Fruit fly (Drosophila melanogaster) whole organism, embryonic: ENCODE results near the gene CG11726.

Experiments
- Awh ChIP-seq: fragments of 200-800 bp; sonication (Bioruptor generic); IDR thresholded peaks from 2 replicates; pipeline ENCODE4, ENCODE4 v1.3.6; 2022; ENCODE audit warnings: missing biosample characterization, missing genetic modification characterization
- CG10366 ChIP-seq: fragments of 200-800 bp; sonication (Bioruptor generic); IDR thresholded peaks from 2 replicates; pipeline ENCODE4 v1.3.6; 2022; ENCODE audit warnings: missing biosample characterization, missing genetic modification characterization
- CG10431 ChIP-seq: fragments of 200-800 bp; sonication (Bioruptor generic); optimal IDR thresholded peaks from 3 replicates; lab custom pipeline; 2018; ENCODE audit warnings: missing biosample characterization, mild to moderate bottlenecking, missing genetic modification characterization
- CG11247 ChIP-seq: fragments of 200-800 bp; sonication (Bioruptor generic); IDR thresholded peaks from 2 replicates; pipeline ENCODE4 v1.3.6; 2022; ENCODE audit warnings: missing biosample characterization, missing genetic modification characterization
- CG11696 ChIP-seq: fragments of 200-800 bp; sonication (Bioruptor generic); IDR thresholded peaks from 2 replicates; pipeline ENCODE4 v1.3.6; 2022; ENCODE audit warnings: missing biosample characterization, missing genetic modification characterization
- CG12236 ChIP-seq: fragments of 200-800 bp; sonication (Bioruptor generic); optimal IDR thresholded peaks from 2 replicates; lab custom pipeline; 2016; ENCODE audit warnings: missing biosample characterization, missing genetic modification characterization
- CG13775 ChIP-seq: fragments of 200-800 bp; sonication (Bioruptor generic); optimal IDR thresholded peaks from 3 replicates; lab custom pipeline; 2017; ENCODE audit warnings: missing biosample characterization, mild to moderate bottlenecking, missing genetic modification characterization
- CG14014 ChIP-seq: fragments of 200-800 bp; sonication (Bioruptor generic); IDR thresholded peaks from 2 replicates; pipeline ENCODE4 v1.3.6; 2022; ENCODE audit warnings: missing biosample characterization, missing genetic modification characterization
- CG15073 ChIP-seq: fragments of 200-800 bp; sonication (Bioruptor generic); optimal IDR thresholded peaks from 2 replicates; lab custom pipeline; 2016; ENCODE audit warnings: missing biosample characterization, missing genetic modification characterization
- CG1529 ChIP-seq: fragments of 200-800 bp; sonication (Bioruptor generic); optimal IDR thresholded peaks from 3 replicates; lab custom pipeline; 2018; ENCODE audit warnings: missing biosample characterization, missing genetic modification characterization
- CG1603 ChIP-seq: fragments of 200-800 bp; sonication (Bioruptor generic); optimal IDR thresholded peaks from 2 replicates; lab custom pipeline; 2019; ENCODE audit warnings: missing biosample characterization, mild to moderate bottlenecking, missing genetic modification characterization, moderate library complexity
- CG16813 ChIP-seq: fragments of 200-800 bp; sonication (Bioruptor generic); IDR thresholded peaks from 3 replicates; pipeline ENCODE4 v1.3.6; 2022; ENCODE audit warnings: missing biosample characterization, missing genetic modification characterization; ENCODE audit not compliant: partially characterized antibody
- CG17186 ChIP-seq: fragments of 200-800 bp; sonication (Bioruptor generic); optimal IDR thresholded peaks from 3 replicates; lab custom pipeline; 2017; ENCODE audit warnings: missing biosample characterization, missing genetic modification reagents, missing genetic modification characterization
- CG17385 ChIP-seq: fragments of 200-800 bp; sonication (Bioruptor generic); optimal IDR thresholded peaks from 3 replicates; lab custom pipeline; 2018; ENCODE audit warnings: missing biosample characterization, mild to moderate bottlenecking, missing genetic modification characterization
- CG17612 ChIP-seq: fragments of 200-800 bp; sonication (Bioruptor generic); IDR thresholded peaks from 2 replicates; pipeline ENCODE4 v1.3.6; 2022; ENCODE audit warnings: missing biosample characterization, missing genetic modification characterization
- CG18476 ChIP-seq: fragments of 200-800 bp; sonication (Bioruptor generic); optimal IDR thresholded peaks from 2 replicates; lab custom pipeline; 2016; ENCODE audit warnings: missing biosample characterization, mild to moderate bottlenecking, missing genetic modification characterization
- CG2120 ChIP-seq: fragments of 200-800 bp; sonication (Bioruptor generic); optimal IDR thresholded peaks from 3 replicates; lab custom pipeline; 2016; ENCODE audit warnings: missing biosample characterization, missing genetic modification characterization
- CG30403 ChIP-seq: fragments of 200-800 bp; sonication (Bioruptor generic); optimal IDR thresholded peaks from 3 replicates; lab custom pipeline; 2016; ENCODE audit warnings: missing biosample characterization, missing genetic modification characterization
- CkIIα-i1 ChIP-seq: fragments of 200-800 bp; sonication (Bioruptor generic); IDR thresholded peaks from 2 replicates; pipeline ENCODE4 v1.3.6; 2022; ENCODE audit warnings: missing biosample characterization, missing genetic modification characterization
- Deaf1 ChIP-seq: fragments of 200-800 bp; optimal IDR thresholded peaks from 3 replicates; lab custom pipeline; 2019; ENCODE audit warnings: missing biosample characterization, mild to moderate bottlenecking, missing genetic modification characterization, moderate library complexity
- Drgx ChIP-seq: fragments of 200-800 bp; sonication (Bioruptor generic); IDR thresholded peaks from 2 replicates; pipeline ENCODE4 v1.3.6; 2022; ENCODE audit warnings: missing biosample characterization, missing genetic modification characterization
- Eip74EF ChIP-seq, 2 experiments: fragments of 200-800 bp in 1 of 2; fragments of >200 bp in 1 of 2; sonication (Bioruptor generic) in 1 of 2; optimal IDR thresholded peaks; 2 replicates each; lab custom pipeline; 2017 to 2019; ENCODE audit warnings: missing biosample characterization in 2 of 2, missing genetic modification characterization in 2 of 2, mild to moderate bottlenecking in 1 of 2, moderate library complexity in 1 of 2
- Fer1 ChIP-seq: fragments of 200-800 bp; sonication (Bioruptor generic); optimal IDR thresholded peaks from 2 replicates; lab custom pipeline; 2017; ENCODE audit warnings: missing biosample characterization, mild to moderate bottlenecking, missing genetic modification characterization
- H2.0 ChIP-seq: fragments of 200-800 bp; sonication (Bioruptor generic); IDR thresholded peaks from 2 replicates; pipeline ENCODE4 v1.3.6; 2022; ENCODE audit warnings: missing biosample characterization, missing genetic modification characterization
- Hr39 ChIP-seq: fragments of >200 bp; optimal IDR thresholded peaks from 2 replicates; lab custom pipeline; 2017
- Kr ChIP-seq: fragments of 200-800 bp; sonication (Bioruptor generic); optimal IDR thresholded peaks from 2 replicates; lab custom pipeline; 2017; ENCODE audit warnings: missing biosample characterization, mild to moderate bottlenecking, missing genetic modification characterization
- Mrtf ChIP-seq: fragments of 200-800 bp; sonication (Bioruptor generic); IDR thresholded peaks from 3 replicates; pipeline ENCODE4 v1.3.6; 2022; ENCODE audit warnings: missing biosample characterization, missing genetic modification characterization
- NC2α ChIP-seq: fragments of 200-800 bp; sonication (Bioruptor generic); optimal IDR thresholded peaks from 2 replicates; lab custom pipeline; 2016; ENCODE audit warnings: missing biosample characterization, missing genetic modification characterization
- Nf-YB ChIP-seq: fragments of 200-800 bp; sonication (Bioruptor generic); optimal IDR thresholded peaks from 3 replicates; lab custom pipeline; 2019; ENCODE audit warnings: missing biosample characterization, mild to moderate bottlenecking, missing genetic modification characterization, moderate library complexity
- Stat92E ChIP-seq, 3 experiments: fragments of >200 bp in 2 of 3; fragments of 200-800 bp in 1 of 3; sonication (Bioruptor generic) in 1 of 3; optimal IDR thresholded peaks; 2 replicates each; lab custom pipeline; 2017 to 2019; ENCODE audit warnings: missing biosample characterization in 3 of 3, missing genetic modification characterization in 3 of 3, mild to moderate bottlenecking in 1 of 3, moderate library complexity in 1 of 3
- TFAM ChIP-seq: fragments of 200-800 bp; sonication (Bioruptor generic); optimal IDR thresholded peaks from 2 replicates; lab custom pipeline; 2017; ENCODE audit warnings: missing biosample characterization, missing genetic modification characterization, inconsistent platforms
- Vsx1 ChIP-seq: fragments of 200-800 bp; sonication (Bioruptor generic); optimal IDR thresholded peaks from 2 replicates; lab custom pipeline; 2017; ENCODE audit warnings: missing biosample characterization, mild to moderate bottlenecking, missing genetic modification characterization, missing genetic modification reagents
- amos ChIP-seq: fragments of 200-800 bp; sonication (Bioruptor generic); IDR thresholded peaks from 2 replicates; pipeline ENCODE4 v1.3.6; 2022; ENCODE audit warnings: missing biosample characterization, missing genetic modification characterization; ENCODE audit not compliant: partially characterized antibody
- ase ChIP-seq: fragments of 200-800 bp; sonication (Bioruptor generic); IDR thresholded peaks from 3 replicates; pipeline ENCODE4 v1.3.6; 2022; ENCODE audit warnings: missing biosample characterization, missing genetic modification characterization
- dmrt99B ChIP-seq: fragments of 200-800 bp; sonication (Bioruptor generic); optimal IDR thresholded peaks from 2 replicates; lab custom pipeline; 2018; ENCODE audit warnings: missing biosample characterization, mild to moderate bottlenecking, missing genetic modification characterization, moderate library complexity
- dpn ChIP-seq, 2 experiments: fragments of 200-800 bp; sonication (Bioruptor generic); optimal IDR thresholded peaks; 3 replicates each; lab custom pipeline; 2016; ENCODE audit warnings: missing biosample characterization in 2 of 2, missing genetic modification characterization in 2 of 2
- ewg ChIP-seq: fragments of 200-800 bp; sonication (Bioruptor generic); optimal IDR thresholded peaks from 3 replicates; lab custom pipeline; 2017; ENCODE audit warnings: mild to moderate bottlenecking, missing biosample characterization, missing genetic modification reagents, missing genetic modification characterization
- fd64A ChIP-seq: fragments of 200-800 bp; sonication (Bioruptor generic); optimal IDR thresholded peaks from 3 replicates; lab custom pipeline; 2018; ENCODE audit warnings: missing biosample characterization, mild to moderate bottlenecking, missing genetic modification characterization
- gcm ChIP-seq: fragments of 200-800 bp; sonication (Bioruptor generic); optimal IDR thresholded peaks from 2 replicates; lab custom pipeline; 2019; ENCODE audit warnings: missing biosample characterization, mild to moderate bottlenecking, missing genetic modification characterization, moderate library complexity
- h ChIP-seq: fragments of >200 bp; optimal IDR thresholded peaks from 2 replicates; lab custom pipeline; 2017
- peb ChIP-seq: fragments of 200-800 bp; sonication (Bioruptor generic); IDR thresholded peaks from 2 replicates; pipeline ENCODE4 v1.3.6; 2022; ENCODE audit warnings: missing biosample characterization, missing genetic modification characterization
- salm ChIP-seq: fragments of 200-800 bp; sonication (Bioruptor generic); optimal IDR thresholded peaks from 2 replicates; lab custom pipeline; 2018; ENCODE audit warnings: missing biosample characterization, mild to moderate bottlenecking, missing genetic modification characterization
- sc ChIP-seq, 3 experiments: fragments of >200 bp in 2 of 3; fragments of 200-800 bp in 1 of 3; sonication (Bioruptor generic) in 1 of 3; optimal IDR thresholded peaks; 2 replicates in 2 of 3; 3 replicates in 1 of 3; lab custom pipeline; 2017; ENCODE audit warnings: mild to moderate bottlenecking in 1 of 3, missing biosample characterization in 1 of 3, missing genetic modification characterization in 1 of 3, missing genetic modification reagents in 1 of 3
- sqz ChIP-seq: fragments of 200-800 bp; sonication (Bioruptor generic); optimal IDR thresholded peaks from 3 replicates; lab custom pipeline; 2018; ENCODE audit warnings: missing biosample characterization, mild to moderate bottlenecking, missing genetic modification characterization
- sr ChIP-seq: fragments of 200-800 bp; sonication (Bioruptor generic); IDR thresholded peaks from 3 replicates; pipeline ENCODE4 v1.3.6; 2022; ENCODE audit warnings: missing biosample characterization, missing genetic modification characterization
- tx ChIP-seq: fragments of 200-800 bp; sonication (Bioruptor generic); optimal IDR thresholded peaks from 2 replicates; lab custom pipeline; 2016; ENCODE audit warnings: missing biosample characterization, missing genetic modification characterization
- zen ChIP-seq: fragments of 200-800 bp; sonication (Bioruptor generic); optimal IDR thresholded peaks from 3 replicates; lab custom pipeline; 2018; ENCODE audit warnings: missing biosample characterization, mild to moderate bottlenecking, missing genetic modification characterization, moderate library complexity

The CG11726 gene

dm6 chr3L:11378429-11378914, 16.0 kb upstream of the CG11726 start (continued):
- no peak for TF ChIP-seq sc (optimal IDR thresholded peaks at IDR 0.05; lab: Kevin White, UChicago)
- no peak for TF ChIP-seq sc (GFP tag; optimal IDR thresholded peaks at IDR 0.05; lab: Kevin White, UChicago)
- no peak for TF ChIP-seq zen (tag; lab: Kevin White, UChicago)
- TF ChIP-seq Awh (GFP tag; lab: Robert Waterston, UW): peak; percentile 95
- peak; percentile 41 for TF ChIP-seq Vsx1 (GFP tag; lab: Kevin White, UChicago)
- TF ChIP-seq CG10366 (GFP tag; lab: Robert Waterston, UW): no peak
- TF ChIP-seq amos (GFP tag; lab: Robert Waterston, UW): no peak
- no peak for TF ChIP-seq Kr (GFP tag; lab: Kevin White, UChicago)
- TF ChIP-seq sqz: peak; percentile 58

dm6 chr3L:11379698-11380438, 14.6 kb upstream of the CG11726 start:
- TF ChIP-seq CG2120 (no peak), NC2α (peak; percentile 53), gcm (GFP tag; lab: Kevin White, UChicago) (peak; percentile 28), CG17612 (no peak), peb (GFP tag; lab: Robert Waterston, UW) (0 out of 2 replicates have a peak, but pooled peaks have one; percentile 12), fd64A (GFP tag; lab: Kevin White, UChicago) (peak; percentile 18), Hr39 (lab: Kevin White, UChicago) (no peak), Eip74EF (GFP tag; optimal IDR thresholded peaks at IDR 0.05; lab: Kevin White, UChicago) (peak in 1 of 2 experiments; percentile 21), dmrt99B (tag; lab: Kevin White, UChicago) (peak; percentile 30), ase (peak; percentile 34; the same call in 1 of the 3 replicates), CG11247 (GFP tag; lab: Robert Waterston, UW) (no peak), CG17186 (GFP tag; lab: Kevin White, UChicago) (peak; percentile 10), Stat92E (GFP tag; optimal IDR thresholded peaks at IDR 0.05; lab: Kevin White, UChicago) (peak in 1 of 3 experiments; percentile 17), CG11696 (no peak), CG17385 (GFP tag; lab: Kevin White, UChicago) (peak; percentile 34), CG18476 (GFP tag; lab: Kevin White, UChicago) (no peak), ewg (GFP tag; lab: Kevin White, UChicago) (no peak), CG10431 (GFP tag; lab: Kevin White, UChicago) (peak; percentile 30), sr (GFP tag; lab: Robert Waterston, UW) (no peak), Mrtf (GFP tag; lab: Robert Waterston, UW) (no peak), Nf-YB (GFP tag; lab: Kevin White, UChicago) (peak; percentile 7), CG1529 (GFP tag; lab: Kevin White, UChicago) (peak; percentile 2), salm (tag; lab: Kevin White, UChicago) (no peak), dpn (GFP tag; optimal IDR thresholded peaks at IDR 0.05; lab: Kevin White, UChicago) (peak in 1 of 2 experiments; percentile 46), CG30403 (GFP tag; lab: Kevin White, UChicago) (peak; percentile 32), Deaf1 (tag; lab: Kevin White, UChicago) (peak; percentile 73), CG13775 (peak; percentile 19), tx (GFP tag; lab: Kevin White, UChicago) (peak; percentile 34), H2.0 (GFP tag; lab: Robert Waterston, UW) (peak; percentile 44), TFAM (GFP tag; lab: Kevin White, UChicago) (no peak), CG15073 (no peak), CG16813 (GFP tag; lab: Robert Waterston, UW) (no peak), CG14014 (0 out of 2 replicates have a peak, but pooled peaks have one; percentile 30), h (lab: Kevin White, UChicago) (no peak), CG1603 (peak; percentile 77), CkIIα-i1 (GFP tag; lab: Robert Waterston, UW) (no peak), Drgx (peak; percentile 64), Fer1 (GFP tag; lab: Kevin White, UChicago) (peak; percentile 2), CG12236 (peak; percentile 26)
